Worm (Caenorhabditis elegans) whole organism, young adult: ENCODE measurements around the gene hex-3.

Source experiments
- B0019.2 ChIP-seq: fragments of 200-800 bp; sonication (Bioruptor generic); conservative IDR thresholded peaks from 2 replicates; pipeline ENCODE4 v1.3.6; 2022; ENCODE audit warnings: missing genetic modification reagents, missing genetic modification characterization, missing compliant biosample characterization
- C17E4.6 ChIP-seq: fragments of 200-800 bp; sonication (Bioruptor generic); IDR thresholded peaks from 2 replicates; pipeline ENCODE4 v1.3.6; 2022; ENCODE audit warnings: missing genetic modification reagents, missing genetic modification characterization, missing compliant biosample characterization
- D2030.7 ChIP-seq: fragments of 200-800 bp; sonication (Bioruptor generic); IDR thresholded peaks from 2 replicates; pipeline ENCODE4 v1.3.6; 2022; ENCODE audit warnings: missing genetic modification reagents, missing genetic modification characterization, missing compliant biosample characterization
- F22D6.2 ChIP-seq: sonication (generic microtip); optimal IDR thresholded peaks from 2 replicates; lab custom pipeline; 2016; ENCODE audit warnings: mild to moderate bottlenecking, missing genetic modification characterization, missing compliant biosample characterization
- F23B12.7 ChIP-seq: sonication (generic microtip); optimal IDR thresholded peaks from 2 replicates; lab custom pipeline; 2017; ENCODE audit warnings: missing genetic modification characterization, mild to moderate bottlenecking, missing compliant biosample characterization, antibody characterized with exemption, moderate library complexity; ENCODE audit not compliant: insufficient read depth
- F33H1.4 ChIP-seq: fragments of 200-800 bp; sonication (Bioruptor generic); IDR thresholded peaks from 2 replicates; pipeline ENCODE4 v1.3.6; 2022; ENCODE audit warnings: missing genetic modification reagents, missing genetic modification characterization, missing compliant biosample characterization
- Y53G8AR.9 ChIP-seq: fragments of 200-800 bp; sonication (Bioruptor generic); conservative IDR thresholded peaks from 2 replicates; pipeline ENCODE4 v1.3.6; 2022; ENCODE audit warnings: missing genetic modification reagents, missing genetic modification characterization, missing compliant biosample characterization
- Y56A3A.18 ChIP-seq: fragments of 200-800 bp; sonication (Bioruptor generic); IDR thresholded peaks from 2 replicates; pipeline ENCODE4 v1.3.6; 2022; ENCODE audit warnings: missing genetic modification reagents, missing genetic modification characterization, missing compliant biosample characterization
- ZK185.1 ChIP-seq: sonication (generic microtip); optimal IDR thresholded peaks from 2 replicates; lab custom pipeline; 2016; ENCODE audit warnings: mild to moderate bottlenecking, missing genetic modification characterization, missing compliant biosample characterization; ENCODE audit not compliant: poor library complexity, severe bottlenecking
- aptf-2 ChIP-seq: fragments of 200-800 bp; sonication (Bioruptor generic); conservative IDR thresholded peaks from 2 replicates; pipeline ENCODE4 v1.3.6; 2022; ENCODE audit warnings: missing genetic modification reagents, missing genetic modification characterization, missing compliant biosample characterization
- atf-7 ChIP-seq: sonication (generic microtip); optimal IDR thresholded peaks from 2 replicates; lab custom pipeline; 2017; ENCODE audit warnings: mild to moderate bottlenecking, missing genetic modification characterization, missing compliant biosample characterization
- athp-1 ChIP-seq: sonication (generic microtip); optimal IDR thresholded peaks from 2 replicates; lab custom pipeline; 2017; ENCODE audit warnings: mild to moderate bottlenecking, missing genetic modification characterization, missing compliant biosample characterization
- attf-5 ChIP-seq: fragments of 200-800 bp; sonication (Bioruptor generic); optimal IDR thresholded peaks from 2 replicates; lab custom pipeline; 2018; ENCODE audit warnings: mild to moderate bottlenecking, missing genetic modification characterization, missing compliant biosample characterization
- attf-6 ChIP-seq: fragments of 200-800 bp; sonication (Bioruptor generic); IDR thresholded peaks from 2 replicates; pipeline ENCODE4 v1.3.6; 2022; ENCODE audit warnings: missing genetic modification reagents, missing genetic modification characterization, missing compliant biosample characterization
- bed-1 ChIP-seq: fragments of 200-800 bp; sonication (Bioruptor generic); IDR thresholded peaks from 2 replicates; pipeline ENCODE4 v1.3.6; 2022; ENCODE audit warnings: missing genetic modification reagents, missing genetic modification characterization, missing compliant biosample characterization
- bed-2 ChIP-seq: fragments of 200-800 bp; sonication (Bioruptor generic); IDR thresholded peaks from 2 replicates; pipeline ENCODE4 v1.3.6; 2022; ENCODE audit warnings: missing genetic modification reagents, missing genetic modification characterization, missing compliant biosample characterization
- cebp-1 ChIP-seq, 2 experiments: fragments of 200-800 bp in 1 of 2; sonication (Bioruptor generic) in 1 of 2; sonication (generic microtip) in 1 of 2; IDR thresholded peaks in 1 of 2; optimal IDR thresholded peaks in 1 of 2; 2 replicates each; pipeline versions ENCODE4 v1.3.6 to Lab custom; 2017 to 2022; ENCODE audit warnings: missing compliant biosample characterization in 2 of 2, missing genetic modification characterization in 2 of 2, mild to moderate bottlenecking in 1 of 2, missing genetic modification reagents in 1 of 2, moderate library complexity in 1 of 2
- ceh-58 ChIP-seq: fragments of 200-800 bp; sonication (Bioruptor generic); IDR thresholded peaks from 2 replicates; pipeline ENCODE4 v1.3.6; 2022; ENCODE audit warnings: missing genetic modification characterization, missing compliant biosample characterization
- ceh-79 ChIP-seq: sonication (generic microtip); optimal IDR thresholded peaks from 2 replicates; lab custom pipeline; 2017; ENCODE audit warnings: mild to moderate bottlenecking, missing genetic modification characterization, missing compliant biosample characterization
- chd-7 ChIP-seq: sonication (generic microtip); optimal IDR thresholded peaks from 2 replicates; lab custom pipeline; 2016; ENCODE audit warnings: mild to moderate bottlenecking, missing genetic modification characterization, moderate library complexity, missing compliant biosample characterization
- egl-44 ChIP-seq: fragments of 200-800 bp; sonication (Bioruptor generic); IDR thresholded peaks from 2 replicates; pipeline ENCODE4 v1.3.6; 2022; ENCODE audit warnings: missing genetic modification reagents, missing genetic modification characterization, missing compliant biosample characterization
- egrh-3 ChIP-seq: fragments of 200-800 bp; sonication (Bioruptor generic); IDR thresholded peaks from 2 replicates; pipeline ENCODE4 v1.3.6; 2022; ENCODE audit warnings: missing genetic modification reagents, missing genetic modification characterization, missing compliant biosample characterization
- fkh-3 ChIP-seq: sonication (generic microtip); optimal IDR thresholded peaks from 2 replicates; lab custom pipeline; 2016; ENCODE audit warnings: mild to moderate bottlenecking, missing genetic modification characterization, missing compliant biosample characterization
- gei-17 ChIP-seq: fragments of 200-800 bp; sonication (Bioruptor generic); optimal IDR thresholded peaks from 2 replicates; lab custom pipeline; 2018; ENCODE audit warnings: mild to moderate bottlenecking, missing genetic modification characterization, missing compliant biosample characterization
- hmg-1.2 ChIP-seq: fragments of 200-800 bp; sonication (Bioruptor generic); IDR thresholded peaks from 2 replicates; pipeline ENCODE4 v1.3.6; 2022; ENCODE audit warnings: missing genetic modification reagents, missing genetic modification characterization, missing compliant biosample characterization
- hmg-20 ChIP-seq: fragments of 200-800 bp; sonication (Bioruptor generic); IDR thresholded peaks from 2 replicates; pipeline ENCODE4 v1.3.6; 2022; ENCODE audit warnings: missing genetic modification reagents, missing genetic modification characterization, missing compliant biosample characterization
- let-526 ChIP-seq: fragments of 200-800 bp; sonication (Bioruptor generic); IDR thresholded peaks from 2 replicates; pipeline ENCODE4 v1.3.6; 2022; ENCODE audit warnings: missing genetic modification reagents, missing genetic modification characterization, missing compliant biosample characterization
- lin-54 ChIP-seq: fragments of 200-800 bp; sonication (Bioruptor generic); optimal IDR thresholded peaks from 2 replicates; lab custom pipeline; 2018; ENCODE audit warnings: mild to moderate bottlenecking, missing genetic modification characterization, missing compliant biosample characterization
- lir-1 ChIP-seq: fragments of 200-800 bp; sonication (Bioruptor generic); conservative IDR thresholded peaks from 2 replicates; pipeline ENCODE4 v1.3.6; 2022; ENCODE audit warnings: missing genetic modification reagents, missing genetic modification characterization, missing compliant biosample characterization
- madf-3 ChIP-seq: fragments of 200-800 bp; sonication (Bioruptor generic); IDR thresholded peaks from 2 replicates; pipeline ENCODE4 v1.3.6; 2022; ENCODE audit warnings: missing genetic modification reagents, missing genetic modification characterization, missing compliant biosample characterization
- madf-8 ChIP-seq: fragments of 200-800 bp; sonication (Bioruptor generic); conservative IDR thresholded peaks from 2 replicates; pipeline ENCODE4 v1.3.6; 2022; ENCODE audit warnings: missing genetic modification reagents, missing genetic modification characterization, missing compliant biosample characterization
- mcd-1 ChIP-seq: fragments of 200-800 bp; sonication (Bioruptor generic); IDR thresholded peaks from 2 replicates; pipeline ENCODE4 v1.3.6; 2022; ENCODE audit warnings: missing genetic modification reagents, missing genetic modification characterization, missing compliant biosample characterization
- mes-4 ChIP-seq: sonication (generic microtip); optimal IDR thresholded peaks from 2 replicates; lab custom pipeline; 2016; ENCODE audit warnings: missing genotype, missing genetic modification characterization, missing compliant biosample characterization
- mxl-1 ChIP-seq: sonication (generic microtip); optimal IDR thresholded peaks from 2 replicates; lab custom pipeline; 2016; ENCODE audit warnings: missing genetic modification characterization, missing compliant biosample characterization
- nhr-120 ChIP-seq: fragments of 200-800 bp; sonication (Bioruptor generic); IDR thresholded peaks from 2 replicates; pipeline ENCODE4 v1.3.6; 2022; ENCODE audit warnings: missing genetic modification characterization, missing compliant biosample characterization
- nhr-90 ChIP-seq: sonication (generic microtip); optimal IDR thresholded peaks from 2 replicates; lab custom pipeline; 2016; ENCODE audit warnings: missing genotype, mild to moderate bottlenecking, missing genetic modification characterization, missing compliant biosample characterization
- pha-4 ChIP-seq: fragments of 150-350 bp; sonication (generic microtip); optimal IDR thresholded peaks from 2 replicates; lab custom pipeline; 2014; ENCODE audit warnings: missing biosample characterization, missing genetic modification reagents, missing genetic modification characterization
- rpc-1 ChIP-seq, 2 experiments: fragments of 150-350 bp in 1 of 2; sonication (generic microtip) in 1 of 2; optimal IDR thresholded peaks; 2 replicates each; lab custom pipeline; 2014 to 2018; ENCODE audit warnings: missing biosample characterization in 1 of 2, missing genetic modification characterization in 1 of 2, missing genetic modification reagents in 1 of 2, missing genotype in 1 of 2
- snpc-3.4 ChIP-seq: sonication (generic microtip); optimal IDR thresholded peaks from 2 replicates; lab custom pipeline; 2017; ENCODE audit warnings: missing genetic modification characterization, mild to moderate bottlenecking, missing compliant biosample characterization, antibody characterized with exemption, moderate library complexity, missing genotype, missing genetic modification reagents
- snpc-4 ChIP-seq, 5 experiments: fragments of 150-350 bp in 1 of 5; sonication (generic microtip) in 4 of 5; optimal IDR thresholded peaks; 2 replicates each; lab custom pipeline; 2014 to 2018; ENCODE audit warnings: missing genetic modification characterization in 5 of 5, missing biosample characterization in 3 of 5, antibody characterized with exemption in 2 of 5, mild to moderate bottlenecking in 2 of 5, missing compliant biosample characterization in 2 of 5, missing genotype in 2 of 5, moderate library complexity in 2 of 5, missing genetic modification reagents in 1 of 5
- somi-1 ChIP-seq: fragments of 200-800 bp; sonication (Bioruptor generic); optimal IDR thresholded peaks from 2 replicates; lab custom pipeline; 2018; ENCODE audit warnings: mild to moderate bottlenecking, missing genetic modification characterization, missing compliant biosample characterization
- tbx-9 ChIP-seq: sonication (generic microtip); optimal IDR thresholded peaks from 2 replicates; lab custom pipeline; 2016; ENCODE audit warnings: borderline replicate concordance, missing genetic modification characterization, inconsistent platforms, missing compliant biosample characterization
- unc-130 ChIP-seq: sonication (generic microtip); optimal IDR thresholded peaks from 2 replicates; lab custom pipeline; 2016; ENCODE audit warnings: missing genetic modification reagents, missing genetic modification characterization, missing compliant biosample characterization
- xnd-1 ChIP-seq: sonication (generic microtip); optimal IDR thresholded peaks from 2 replicates; lab custom pipeline; 2016; ENCODE audit warnings: missing genotype, missing genetic modification reagents, missing genetic modification characterization, missing compliant biosample characterization
- ztf-25 ChIP-seq: fragments of 200-800 bp; sonication (Bioruptor generic); IDR thresholded peaks from 2 replicates; pipeline ENCODE4 v1.3.6; 2022; ENCODE audit warnings: missing genetic modification reagents, missing genetic modification characterization, missing compliant biosample characterization
- ztf-3 ChIP-seq: fragments of 200-800 bp; sonication (Bioruptor generic); optimal IDR thresholded peaks from 2 replicates; lab custom pipeline; 2018; ENCODE audit warnings: mild to moderate bottlenecking, missing genetic modification characterization, missing compliant biosample characterization

hex-3 gene

DNA sequence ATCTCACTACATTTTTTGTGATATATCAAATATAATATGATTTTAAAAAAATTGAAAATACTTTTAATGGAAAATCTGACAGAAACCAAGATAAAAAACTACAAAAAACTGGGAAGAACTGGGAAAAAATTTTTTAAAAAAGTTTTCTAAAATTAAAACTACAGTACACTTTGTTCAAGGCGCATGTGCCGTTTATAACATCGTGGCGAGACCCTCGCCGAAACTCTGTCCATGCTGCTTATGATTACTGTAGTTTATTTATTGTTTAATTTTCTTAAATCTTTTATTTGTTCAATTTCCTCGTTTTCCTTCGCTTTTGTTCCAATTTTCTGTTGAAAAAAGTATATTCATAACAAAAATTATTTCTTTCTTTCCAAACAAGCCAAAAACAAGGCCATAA is 32.4 kb downstream of the hex-3 start, which contains the start of gene athp-1 (continued):
- TF ChIP-seq D2030.7 (peak; percentile 86), pha-4 (tag; lab: Kevin White, UChicago) (no peak)

- TF ChIP-seq let-526 (GFP tag; lab: Robert Waterston, UW), result no peak
- TF ChIP-seq egl-44 (GFP tag; lab: Robert Waterston, UW), result no peak
- TF ChIP-seq chd-7 (tag; lab: Kevin White, UChicago), result no peak
- TF ChIP-seq bed-2 (GFP tag; lab: Robert Waterston, UW), result no peak
- peak; percentile 97 for TF ChIP-seq hmg-1.2 (GFP tag; lab: Robert Waterston, UW)
- peak; percentile 6 for TF ChIP-seq lin-54
- no peak for TF ChIP-seq gei-17 (GFP tag; lab: Kevin White, UChicago)
- TF ChIP-seq nhr-90, result no peak
- TF ChIP-seq ZK185.1, result no peak
- TF ChIP-seq attf-5 (GFP tag; lab: Kevin White, UChicago), result peak; percentile 42
- TF ChIP-seq C17E4.6 (GFP tag; lab: Robert Waterston, UW), result no peak
- TF ChIP-seq atf-7, result no peak
- no peak for TF ChIP-seq ztf-3 (GFP tag; lab: Kevin White, UChicago)
- TF ChIP-seq ceh-58, result no peak
- TF ChIP-seq attf-6 (GFP tag; lab: Robert Waterston, UW), result no peak
- no peak for TF ChIP-seq somi-1 (GFP tag; lab: Kevin White, UChicago)
- TF ChIP-seq athp-1 (tag; lab: Kevin White, UChicago), result peak; percentile 1
- no peak for TF ChIP-seq lir-1 (GFP tag; lab: Robert Waterston, UW)
- no peak for TF ChIP-seq hmg-20 (GFP tag; lab: Robert Waterston, UW)
- no peak for TF ChIP-seq rpc-1 (optimal IDR thresholded peaks at IDR 0.05; lab: Kevin White, UChicago)
- TF ChIP-seq rpc-1 (tag; optimal IDR thresholded peaks at IDR 0.05; lab: Kevin White, UChicago), result no peak
- TF ChIP-seq ztf-25 (GFP tag; lab: Robert Waterston, UW), result no peak
- TF ChIP-seq Y53G8AR.9 (GFP tag; lab: Robert Waterston, UW), result no peak
- TF ChIP-seq mxl-1, result no peak
- TF ChIP-seq aptf-2, result no peak
- TF ChIP-seq egrh-3, result no peak
- no peak for TF ChIP-seq Y56A3A.18 (GFP tag; lab: Robert Waterston, UW)
- peak; percentile 94 for TF ChIP-seq mcd-1 (GFP tag; lab: Robert Waterston, UW)
- TF ChIP-seq F23B12.7 (tag; lab: Kevin White, UChicago), result peak; percentile 3
- TF ChIP-seq bed-1 (GFP tag; lab: Robert Waterston, UW), result no peak
- no peak for TF ChIP-seq fkh-3
- TF ChIP-seq tbx-9 (tag; lab: Kevin White, UChicago), result no peak
- TF ChIP-seq snpc-3.4, result no peak
- TF ChIP-seq snpc-4 (GFP tag; optimal IDR thresholded peaks at IDR 0.05; lab: Kevin White, UChicago), result no peak
- peak in 1 of 4 experiments; percentile 29 for TF ChIP-seq snpc-4 (tag; optimal IDR thresholded peaks at IDR 0.05; lab: Kevin White, UChicago)
- TF ChIP-seq unc-130 (GFP tag; lab: Kevin White, UChicago), result no peak
- TF ChIP-seq F22D6.2 (tag; lab: Kevin White, UChicago), result no peak
- no peak for TF ChIP-seq cebp-1 (GFP tag; IDR thresholded peaks at IDR 0.05; lab: Robert Waterston, UW)
- TF ChIP-seq cebp-1 (tag; optimal IDR thresholded peaks at IDR 0.05; lab: Kevin White, UChicago), result no peak
- no peak for TF ChIP-seq madf-3 (GFP tag; lab: Robert Waterston, UW)
- TF ChIP-seq xnd-1 (tag; lab: Kevin White, UChicago), result no peak
- peak; percentile 43 for TF ChIP-seq F33H1.4 (GFP tag; lab: Robert Waterston, UW)
- TF ChIP-seq ceh-79, result no peak
- TF ChIP-seq madf-8 (GFP tag; lab: Robert Waterston, UW), result no peak
- TF ChIP-seq B0019.2 (GFP tag; lab: Robert Waterston, UW), result no peak
- TF ChIP-seq mes-4, result no peak
- TF ChIP-seq nhr-120 (GFP tag; lab: Robert Waterston, UW), result no peak
- no peak for TF ChIP-seq pha-4 (tag; lab: Kevin White, UChicago)
Observed at ce11 chrIII:10881996-10882395, 33.0 kb downstream of the hex-3 start.
